Worm (Caenorhabditis elegans): ENCODE data around the gene slr-2.

Gene slr-2

ce11 chrV:18079163-18079562, 7.8 kb upstream of the slr-2 start (continued):
- TF ChIP-seq tbx-2 (tag; optimal IDR thresholded peaks at IDR 0.05) (peak; percentile 83), nhr-20 (tag; optimal IDR thresholded peaks at IDR 0.05) (no peak), nhr-237 (tag; optimal IDR thresholded peaks at IDR 0.05) (no peak), nhr-28 (tag; optimal IDR thresholded peaks at IDR 0.05) (no peak), F16B12.6 (tag; optimal IDR thresholded peaks at IDR 0.05) (peak; percentile 8), blmp-1 (tag; optimal IDR thresholded peaks at IDR 0.05) (no peak), egl-13 (tag; optimal IDR thresholded peaks at IDR 0.05) (peak; percentile 54), nhr-12 (tag; optimal IDR thresholded peaks at IDR 0.05) (no peak), snu-23 (GFP tag; optimal IDR thresholded peaks at IDR 0.05) (peak; percentile 86), zip-4 (GFP tag; optimal IDR thresholded peaks at IDR 0.05) (no peak), unc-86 (tag; optimal IDR thresholded peaks at IDR 0.05) (peak; percentile 90), ceh-63 (GFP tag; optimal IDR thresholded peaks at IDR 0.05) (no peak), elt-3 (tag; optimal IDR thresholded peaks at IDR 0.05) (no peak), nhr-76 (tag; optimal IDR thresholded peaks at IDR 0.05) (no peak), ces-1 (GFP tag; optimal IDR thresholded peaks at IDR 0.05) (no peak), aha-1 (tag; optimal IDR thresholded peaks at IDR 0.05) (no peak), unc-62 (GFP tag; optimal IDR thresholded peaks at IDR 0.05) (no peak), unc-130 (tag; optimal IDR thresholded peaks at IDR 0.05) (no peak), pqm-1 (tag; optimal IDR thresholded peaks at IDR 0.05) (no peak), ama-1 (optimal IDR thresholded peaks at IDR 0.05) (no peak), ceh-82 (tag; optimal IDR thresholded peaks at IDR 0.05) (peak; percentile 17 to 89 (median 79)), hpl-2 (GFP tag; optimal IDR thresholded peaks at IDR 0.05) (no peak), hlh-17 (GFP tag; optimal IDR thresholded peaks at IDR 0.05; ENCODE audit: borderline replicate concordance) (no peak), alr-1 (tag; optimal IDR thresholded peaks at IDR 0.05; ENCODE audit: borderline replicate concordance) (no peak), pax-3 (tag; optimal IDR thresholded peaks at IDR 0.05) (peak; percentile 17), swsn-7 (tag; optimal IDR thresholded peaks at IDR 0.05) (peak; percentile 87), elt-2 (tag; optimal IDR thresholded peaks at IDR 0.05) (no peak), ceh-8 (GFP tag; optimal IDR thresholded peaks at IDR 0.05) (no peak), fkh-8 (tag; optimal IDR thresholded peaks at IDR 0.05) (peak; percentile 81), pag-3 (tag; optimal IDR thresholded peaks at IDR 0.05; ENCODE audit: borderline replicate concordance, insufficient read depth) (peak; percentile 36), lin-14 (GFP tag; optimal IDR thresholded peaks at IDR 0.05) (peak; percentile 99), mep-1 (tag; optimal IDR thresholded peaks at IDR 0.05) (peak; percentile 85), isw-1 (GFP tag; IDR thresholded peaks at IDR 0.05) (peak; percentile 67), irx-1 (tag; optimal IDR thresholded peaks at IDR 0.05) (peak; percentile 54), mdl-1 (tag; optimal IDR thresholded peaks at IDR 0.05) (peak in 1 of 2 experiments; percentile 52), sptf-1 (tag; optimal IDR thresholded peaks at IDR 0.05) (no peak), skn-1 (tag; optimal IDR thresholded peaks at IDR 0.05) (peak; percentile 66), fos-1 (tag; optimal IDR thresholded peaks at IDR 0.05) (peak; percentile 81), efl-1 (optimal IDR thresholded peaks at IDR 0.05) (peak; percentile 88 to 95), efl-1 (GFP tag; optimal IDR thresholded peaks at IDR 0.05 in 1 of 2) (peak; percentile 75 to 96), unc-30 (tag; optimal IDR thresholded peaks at IDR 0.05) (peak; percentile 29), grh-1 (GFP tag; IDR thresholded peaks at IDR 0.05) (peak; percentile 10; the same call in 1 of the 2 replicates), nhr-11 (tag; optimal IDR thresholded peaks at IDR 0.05) (peak; percentile 79), fkh-10 (GFP tag; optimal IDR thresholded peaks at IDR 0.05) (peak; percentile 29), nhr-47 (tag; optimal IDR thresholded peaks at IDR 0.05) (peak; percentile 89), tlp-1 (tag; optimal IDR thresholded peaks at IDR 0.05) (no peak), lin-35 (GFP tag; optimal IDR thresholded peaks at IDR 0.05) (peak; percentile 66 to 81)
